Worm (Caenorhabditis elegans) whole organism, L1 larva: ENCODE data around the gene M02G9.4.

Experiments
- lin-15B ChIP-seq: fragments of 150-350 bp; sonication (generic microtip); optimal IDR thresholded peaks from 3 replicates; lab custom pipeline; 2014; ENCODE audit warnings: missing biosample characterization, missing genetic modification characterization
- lin-39 ChIP-seq: fragments of 150-350 bp; optimal IDR thresholded peaks from 2 replicates; lab custom pipeline; 2014; ENCODE audit warnings: missing biosample characterization, missing genetic modification reagents, missing genetic modification characterization
- lir-3 ChIP-seq: sonication (generic microtip); optimal IDR thresholded peaks from 2 replicates; lab custom pipeline; 2016; ENCODE audit warnings: mild to moderate bottlenecking, missing genetic modification characterization, moderate library complexity, missing compliant biosample characterization; ENCODE audit not compliant: poor library complexity
- nhr-12 ChIP-seq: sonication (generic microtip); optimal IDR thresholded peaks from 2 replicates; lab custom pipeline; 2017; ENCODE audit warnings: missing biosample characterization, missing genetic modification characterization
- unc-62 ChIP-seq: fragments of 150-350 bp; optimal IDR thresholded peaks from 2 replicates; lab custom pipeline; 2014; ENCODE audit warnings: missing biosample characterization, missing genetic modification reagents, missing genetic modification characterization

DNA sequence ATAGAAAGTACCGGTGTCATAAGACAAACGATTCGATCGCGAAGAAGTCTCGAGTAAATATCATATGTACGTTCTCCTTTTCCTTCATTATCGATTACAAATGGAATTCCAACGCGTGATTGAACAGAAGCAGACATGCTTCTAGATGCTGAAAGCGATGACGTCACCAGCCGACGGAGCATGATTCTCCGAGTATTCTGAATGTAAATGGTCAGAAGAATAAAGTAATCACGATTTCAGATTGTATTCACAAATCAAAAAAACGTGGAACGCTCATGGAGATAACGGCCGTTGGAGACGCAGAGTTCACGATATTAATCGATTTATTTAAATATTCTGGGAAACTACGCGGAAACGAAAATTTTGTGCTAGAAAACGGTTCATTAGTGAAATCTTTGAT is 14.5 kb upstream of the M02G9.4 start, which contains the start of gene clpp-1:
- TF ChIP-seq lin-39 (no peak), nhr-12 (tag; lab: Kevin White, UChicago) (no peak), unc-62 (GFP tag; lab: Kevin White, UChicago) (no peak), lin-15B (tag; lab: Kevin White, UChicago) (no peak), lir-3 (tag; lab: Kevin White, UChicago) (no peak)
